Fruit fly (Drosophila melanogaster) whole organism, embryonic: ENCODE data around the gene CG42718.
A peak's percentile ranks its signal among the peaks of the same experiment; 100 is the strongest.

Source experiments
- Ada2b ChIP-seq: fragments of 200-800 bp; sonication (Bioruptor generic); IDR thresholded peaks from 2 replicates; pipeline ENCODE4 v1.3.6; 2022; ENCODE audit warnings: missing biosample characterization, missing genetic modification characterization
- Asciz ChIP-seq: fragments of 200-800 bp; sonication (Bioruptor generic); optimal IDR thresholded peaks from 2 replicates; lab custom pipeline; 2017; ENCODE audit warnings: missing biosample characterization, mild to moderate bottlenecking, missing genetic modification characterization, missing genetic modification reagents
- Blimp-1 ChIP-seq: fragments of 200-800 bp; sonication (Bioruptor generic); optimal IDR thresholded peaks from 3 replicates; lab custom pipeline; 2018; ENCODE audit warnings: missing biosample characterization, missing genetic modification characterization, mild to moderate bottlenecking, moderate library complexity, missing genetic modification reagents
- CG10543 ChIP-seq: fragments of 200-800 bp; sonication (Bioruptor generic); optimal IDR thresholded peaks from 3 replicates; lab custom pipeline; 2017; ENCODE audit warnings: missing biosample characterization, mild to moderate bottlenecking, missing genetic modification characterization, moderate library complexity
- CG11093 ChIP-seq: fragments of 200-800 bp; sonication (Bioruptor generic); IDR thresholded peaks from 3 replicates; pipeline ENCODE4 v1.3.6; 2022; ENCODE audit warnings: missing biosample characterization, missing genetic modification characterization
- CG11695 ChIP-seq: fragments of 200-800 bp; sonication (Bioruptor generic); IDR thresholded peaks from 3 replicates; pipeline ENCODE4 v1.3.6; 2022; ENCODE audit warnings: missing biosample characterization, missing genetic modification characterization
- CG11723 ChIP-seq: fragments of 200-800 bp; sonication (Bioruptor generic); optimal IDR thresholded peaks from 2 replicates; lab custom pipeline; 2017; ENCODE audit warnings: missing biosample characterization, mild to moderate bottlenecking, missing genetic modification characterization
- CG13424 ChIP-seq: fragments of 200-800 bp; sonication (Bioruptor generic); optimal IDR thresholded peaks from 2 replicates; lab custom pipeline; 2019; ENCODE audit warnings: missing biosample characterization, mild to moderate bottlenecking, missing genetic modification characterization, moderate library complexity
- CG14441 ChIP-seq: fragments of 200-800 bp; sonication (Bioruptor generic); IDR thresholded peaks from 2 replicates; pipeline ENCODE4 v1.3.6; 2022; ENCODE audit warnings: missing biosample characterization, missing genetic modification characterization
- CG14860 ChIP-seq: fragments of 200-800 bp; sonication (Bioruptor generic); IDR thresholded peaks from 3 replicates; pipeline ENCODE4 v1.3.6; 2022; ENCODE audit warnings: missing biosample characterization, missing genetic modification characterization; ENCODE audit not compliant: partially characterized antibody
- CG15269 ChIP-seq: fragments of 200-800 bp; sonication (Bioruptor generic); optimal IDR thresholded peaks from 2 replicates; lab custom pipeline; 2018; ENCODE audit warnings: missing biosample characterization, mild to moderate bottlenecking, missing genetic modification characterization, moderate library complexity
- CG17359 ChIP-seq: fragments of 200-800 bp; sonication (Bioruptor generic); optimal IDR thresholded peaks from 3 replicates; lab custom pipeline; 2018; ENCODE audit warnings: missing biosample characterization, mild to moderate bottlenecking, missing genetic modification characterization, moderate library complexity
- CG17385 ChIP-seq: fragments of 200-800 bp; sonication (Bioruptor generic); optimal IDR thresholded peaks from 3 replicates; lab custom pipeline; 2018; ENCODE audit warnings: missing biosample characterization, mild to moderate bottlenecking, missing genetic modification characterization
- CG17802 ChIP-seq: fragments of 200-800 bp; sonication (Bioruptor generic); optimal IDR thresholded peaks from 2 replicates; lab custom pipeline; 2018; ENCODE audit warnings: missing biosample characterization, mild to moderate bottlenecking, missing genetic modification characterization, moderate library complexity
- CG18599 ChIP-seq: fragments of 200-800 bp; sonication (Bioruptor generic); optimal IDR thresholded peaks from 3 replicates; lab custom pipeline; 2017; ENCODE audit warnings: missing biosample characterization, missing genetic modification characterization, mild to moderate bottlenecking, moderate library complexity, missing genetic modification reagents
- CG18764 ChIP-seq: fragments of 200-800 bp; sonication (Bioruptor generic); optimal IDR thresholded peaks from 3 replicates; lab custom pipeline; 2016; ENCODE audit warnings: missing biosample characterization, missing genetic modification characterization
- CG2120 ChIP-seq: fragments of 200-800 bp; sonication (Bioruptor generic); optimal IDR thresholded peaks from 3 replicates; lab custom pipeline; 2016; ENCODE audit warnings: missing biosample characterization, missing genetic modification characterization
- CG2875 ChIP-seq: fragments of 200-800 bp; sonication (Bioruptor generic); optimal IDR thresholded peaks from 2 replicates; lab custom pipeline; 2017; ENCODE audit warnings: missing biosample characterization, mild to moderate bottlenecking, missing genetic modification characterization, missing genetic modification reagents
- CG30403 ChIP-seq: fragments of 200-800 bp; sonication (Bioruptor generic); optimal IDR thresholded peaks from 3 replicates; lab custom pipeline; 2016; ENCODE audit warnings: missing biosample characterization, missing genetic modification characterization
- CG31365 ChIP-seq: fragments of 200-800 bp; sonication (Bioruptor generic); optimal IDR thresholded peaks from 2 replicates; lab custom pipeline; 2018; ENCODE audit warnings: missing biosample characterization, mild to moderate bottlenecking, missing genetic modification characterization
- CG3163 ChIP-seq: fragments of 200-800 bp; sonication (Bioruptor generic); optimal IDR thresholded peaks from 3 replicates; lab custom pipeline; 2016; ENCODE audit warnings: missing biosample characterization, missing genetic modification characterization
- CG32532 ChIP-seq: fragments of 200-800 bp; sonication (Bioruptor generic); IDR thresholded peaks from 2 replicates; pipeline ENCODE4 v1.3.6; 2022; ENCODE audit warnings: missing biosample characterization, missing genetic modification characterization
- CG32772 ChIP-seq: fragments of 200-800 bp; sonication (Bioruptor generic); IDR thresholded peaks from 2 replicates; pipeline ENCODE4 v1.3.6; 2022; ENCODE audit warnings: missing biosample characterization, missing genetic modification characterization
- CG4707 ChIP-seq: fragments of 200-800 bp; sonication (Bioruptor generic); optimal IDR thresholded peaks from 2 replicates; lab custom pipeline; 2018; ENCODE audit warnings: missing biosample characterization, mild to moderate bottlenecking, missing genetic modification characterization, moderate library complexity
- CG6791 ChIP-seq: fragments of 200-800 bp; sonication (Bioruptor generic); IDR thresholded peaks from 3 replicates; pipeline ENCODE4 v1.3.6; 2022; ENCODE audit warnings: missing biosample characterization, missing genetic modification characterization; ENCODE audit not compliant: partially characterized antibody
- CG7357 ChIP-seq: fragments of 200-800 bp; sonication (Bioruptor generic); IDR thresholded peaks from 3 replicates; pipeline ENCODE4 v1.3.6; 2022; ENCODE audit warnings: missing biosample characterization, missing genetic modification characterization
- CG7839 ChIP-seq: fragments of 200-800 bp; sonication (Bioruptor generic); optimal IDR thresholded peaks from 3 replicates; lab custom pipeline; 2018; ENCODE audit warnings: missing biosample characterization, mild to moderate bottlenecking, missing genetic modification characterization, moderate library complexity
- CG9876 ChIP-seq: fragments of 200-800 bp; sonication (Bioruptor generic); optimal IDR thresholded peaks from 2 replicates; lab custom pipeline; 2016; ENCODE audit warnings: missing biosample characterization, missing genetic modification characterization
- Deaf1 ChIP-seq: fragments of 200-800 bp; optimal IDR thresholded peaks from 3 replicates; lab custom pipeline; 2019; ENCODE audit warnings: missing biosample characterization, mild to moderate bottlenecking, missing genetic modification characterization, moderate library complexity
- Drgx ChIP-seq: fragments of 200-800 bp; sonication (Bioruptor generic); IDR thresholded peaks from 2 replicates; pipeline ENCODE4 v1.3.6; 2022; ENCODE audit warnings: missing biosample characterization, missing genetic modification characterization
- HLH3B ChIP-seq: fragments of 200-800 bp; sonication (Bioruptor generic); IDR thresholded peaks from 2 replicates; pipeline ENCODE4 v1.3.6; 2022; ENCODE audit warnings: missing biosample characterization, missing genetic modification characterization
- Med ChIP-seq: fragments of 200-800 bp; sonication (Bioruptor generic); peaks from one replicate; lab custom pipeline; 2016; ENCODE audit warnings: missing biosample characterization, missing genetic modification characterization, mild to moderate bottlenecking, inconsistent platforms, moderate library complexity
- Mes4 ChIP-seq: fragments of 200-800 bp; sonication (Bioruptor generic); optimal IDR thresholded peaks from 2 replicates; lab custom pipeline; 2016; ENCODE audit warnings: missing biosample characterization, missing genetic modification characterization
- NC2β ChIP-seq: fragments of 200-800 bp; sonication (Bioruptor generic); optimal IDR thresholded peaks from 2 replicates; lab custom pipeline; 2016; ENCODE audit warnings: missing biosample characterization, missing genetic modification characterization
- Oaz ChIP-seq: fragments of 200-800 bp; sonication (Bioruptor generic); IDR thresholded peaks from 2 replicates; pipeline ENCODE4 v1.3.6; 2022; ENCODE audit warnings: missing biosample characterization, missing genetic modification characterization
- Six4 ChIP-seq: fragments of 200-800 bp; sonication (Bioruptor generic); optimal IDR thresholded peaks from 2 replicates; lab custom pipeline; 2016; ENCODE audit warnings: missing biosample characterization, missing genetic modification characterization
- Sox102F ChIP-seq: fragments of 200-800 bp; sonication (Bioruptor generic); optimal IDR thresholded peaks from 2 replicates; lab custom pipeline; 2018; ENCODE audit warnings: missing biosample characterization, mild to moderate bottlenecking, missing genetic modification characterization, moderate library complexity
- Sry-β ChIP-seq: fragments of 200-800 bp; sonication (Bioruptor generic); optimal IDR thresholded peaks from 2 replicates; lab custom pipeline; 2018; ENCODE audit warnings: missing biosample characterization, mild to moderate bottlenecking, missing genetic modification characterization, moderate library complexity
- ara ChIP-seq: fragments of 200-800 bp; sonication (Bioruptor generic); IDR thresholded peaks from 2 replicates; pipeline ENCODE4 v1.3.6; 2022; ENCODE audit warnings: missing biosample characterization, missing genetic modification characterization
- cas ChIP-seq: fragments of 200-800 bp; sonication (Bioruptor generic); IDR thresholded peaks from 2 replicates; pipeline ENCODE4 v1.3.6; 2022; ENCODE audit warnings: missing biosample characterization, missing genetic modification characterization
- caup ChIP-seq: fragments of 200-800 bp; sonication (Bioruptor generic); optimal IDR thresholded peaks from 3 replicates; lab custom pipeline; 2017; ENCODE audit warnings: missing biosample characterization, mild to moderate bottlenecking, missing genetic modification characterization, moderate library complexity; ENCODE audit not compliant: severe bottlenecking
- ind ChIP-seq: fragments of 200-800 bp; sonication (Bioruptor generic); optimal IDR thresholded peaks from 3 replicates; lab custom pipeline; 2016; ENCODE audit warnings: missing biosample characterization, missing genetic modification characterization
- jing ChIP-seq: fragments of 200-800 bp; sonication (Bioruptor generic); optimal IDR thresholded peaks from 2 replicates; lab custom pipeline; 2018; ENCODE audit warnings: missing biosample characterization, mild to moderate bottlenecking, missing genetic modification characterization
- jumu ChIP-seq: fragments of 200-800 bp; sonication (Bioruptor generic); optimal IDR thresholded peaks from 3 replicates; lab custom pipeline; 2016; ENCODE audit warnings: missing biosample characterization, missing genetic modification characterization
- kah ChIP-seq: fragments of 200-800 bp; sonication (Bioruptor generic); optimal IDR thresholded peaks from 2 replicates; lab custom pipeline; 2018; ENCODE audit warnings: missing biosample characterization, mild to moderate bottlenecking, missing genetic modification characterization
- lilli ChIP-seq: fragments of 200-800 bp; sonication (Bioruptor generic); optimal IDR thresholded peaks from 3 replicates; lab custom pipeline; 2016; ENCODE audit warnings: missing biosample characterization, missing genetic modification characterization
- nmo ChIP-seq: fragments of 200-800 bp; sonication (Bioruptor generic); optimal IDR thresholded peaks from 2 replicates; lab custom pipeline; 2018; ENCODE audit warnings: missing biosample characterization, mild to moderate bottlenecking, missing genetic modification characterization, moderate library complexity
- pfk ChIP-seq: fragments of 200-800 bp; sonication (Bioruptor generic); optimal IDR thresholded peaks from 2 replicates; lab custom pipeline; 2018; ENCODE audit warnings: missing biosample characterization, mild to moderate bottlenecking, missing genetic modification characterization, moderate library complexity
- slp2 ChIP-seq: fragments of 200-800 bp; sonication (Bioruptor generic); optimal IDR thresholded peaks from 2 replicates; lab custom pipeline; 2016; ENCODE audit warnings: missing biosample characterization, missing genetic modification characterization
- sna ChIP-seq: fragments of 200-800 bp; sonication (Bioruptor generic); IDR thresholded peaks from 2 replicates; pipeline ENCODE4 v1.3.6; 2022; ENCODE audit warnings: missing biosample characterization, missing genetic modification characterization; ENCODE audit not compliant: partially characterized antibody
- z ChIP-seq: fragments of 200-800 bp; sonication (Bioruptor generic); IDR thresholded peaks from 3 replicates; pipeline ENCODE4 v1.3.6; 2022; ENCODE audit warnings: missing biosample characterization, missing genetic modification characterization

Gene CG42718

DNA sequence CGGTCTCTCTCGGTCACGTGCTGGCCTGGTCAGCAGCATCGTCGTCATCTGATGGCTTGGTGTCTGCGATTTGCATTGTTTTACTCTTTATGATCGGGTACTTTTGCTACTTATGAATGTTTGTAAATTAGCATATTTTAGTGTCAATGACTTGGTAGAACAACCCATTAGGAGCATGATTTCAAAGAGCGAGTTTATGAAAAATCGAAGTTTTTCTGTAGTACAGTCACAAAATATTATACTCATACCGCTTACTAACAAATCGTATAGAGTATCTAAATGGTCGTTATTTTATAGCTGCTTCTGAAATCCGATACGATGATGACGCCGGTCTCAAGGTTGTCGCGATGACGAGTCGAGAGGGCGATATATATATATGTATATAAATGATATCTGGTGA lies 34.8 kb downstream of the CG42718 start (continued):
- no peak for TF ChIP-seq CG18764
- TF ChIP-seq Mes4 (GFP tag; lab: Kevin White, UChicago) = no peak
- no peak for TF ChIP-seq CG11093 (GFP tag; lab: Robert Waterston, UW)
- TF ChIP-seq CG14441 (GFP tag; lab: Robert Waterston, UW) = peak; percentile 57
- TF ChIP-seq CG2120 (GFP tag; lab: Kevin White, UChicago) = no peak
- no peak for TF ChIP-seq lilli
- TF ChIP-seq kah (GFP tag; lab: Kevin White, UChicago) = no peak
- no peak for TF ChIP-seq CG4707 (GFP tag; lab: Kevin White, UChicago)
- TF ChIP-seq CG9876 (GFP tag; lab: Kevin White, UChicago) = no peak
- TF ChIP-seq CG13424 (tag; lab: Kevin White, UChicago) = peak; percentile 54
- TF ChIP-seq nmo (GFP tag; lab: Kevin White, UChicago) = no peak
- TF ChIP-seq CG6791 = no peak
- no peak for TF ChIP-seq pfk
- no peak for TF ChIP-seq cas (GFP tag; lab: Robert Waterston, UW)
- TF ChIP-seq ind (GFP tag; lab: Kevin White, UChicago) = no peak
- peak; percentile 31 for TF ChIP-seq CG17359 (tag; lab: Kevin White, UChicago)
- no peak for TF ChIP-seq NC2β
- TF ChIP-seq slp2 (GFP tag; lab: Kevin White, UChicago) = no peak
- TF ChIP-seq HLH3B (GFP tag; lab: Robert Waterston, UW) = peak; percentile 34; the same call in 1 of the 2 replicates
- TF ChIP-seq Med (GFP tag; lab: Kevin White, UChicago) = peak; percentile 79
- TF ChIP-seq ara (GFP tag; lab: Robert Waterston, UW) = no peak
- TF ChIP-seq CG15269 (tag; lab: Kevin White, UChicago) = peak; percentile 64
- no peak for TF ChIP-seq Drgx (GFP tag; lab: Robert Waterston, UW)
- no peak for TF ChIP-seq CG32532
- no peak for TF ChIP-seq z (GFP tag; lab: Robert Waterston, UW)
- TF ChIP-seq CG11695 (GFP tag; lab: Robert Waterston, UW) = no peak
- TF ChIP-seq sna (GFP tag; lab: Robert Waterston, UW) = no peak
- TF ChIP-seq jumu (GFP tag; lab: Kevin White, UChicago) = peak; percentile 3
- TF ChIP-seq CG10543 (GFP tag; lab: Kevin White, UChicago) = no peak
- no peak for TF ChIP-seq CG3163 (GFP tag; lab: Kevin White, UChicago)
- TF ChIP-seq Oaz (GFP tag; lab: Robert Waterston, UW) = no peak
- TF ChIP-seq CG17385 = peak; percentile 18
- TF ChIP-seq Sry-β = no peak
- TF ChIP-seq CG11723 (GFP tag; lab: Kevin White, UChicago) = no peak
- no peak for TF ChIP-seq Six4
- TF ChIP-seq CG2875 (GFP tag; lab: Kevin White, UChicago) = no peak
- no peak for TF ChIP-seq CG14860
- TF ChIP-seq CG31365 (tag; lab: Kevin White, UChicago) = no peak
- TF ChIP-seq CG32772 (GFP tag; lab: Robert Waterston, UW) = 0 out of 2 replicates have a peak, but pooled peaks have one; percentile 8
- TF ChIP-seq CG7357 (GFP tag; lab: Robert Waterston, UW) = 0 out of 3 replicates have a peak, but pooled peaks have one; percentile 32
- peak; percentile 58 for TF ChIP-seq Sox102F (GFP tag; lab: Kevin White, UChicago)
- TF ChIP-seq Ada2b (GFP tag; lab: Robert Waterston, UW) = peak; percentile 20; the same call in 1 of the 2 replicates
- TF ChIP-seq CG30403 (GFP tag; lab: Kevin White, UChicago) = peak; percentile 20
- no peak for TF ChIP-seq jing (GFP tag; lab: Kevin White, UChicago)
- TF ChIP-seq caup = no peak
- no peak for TF ChIP-seq CG17802 (tag; lab: Kevin White, UChicago)
- TF ChIP-seq Deaf1 (tag; lab: Kevin White, UChicago) = no peak
- no peak for TF ChIP-seq Asciz
- TF ChIP-seq Blimp-1 (GFP tag; lab: Kevin White, UChicago) = peak; percentile 23
- peak; percentile 48 for TF ChIP-seq CG7839
- TF ChIP-seq CG18599 (GFP tag; lab: Kevin White, UChicago) = no peak
